Worm (Caenorhabditis elegans) whole organism, late embryonic: Measurements from ENCODE around the gene srb-12.

ENCODE experiments used
- pqm-1 ChIP-seq: sonication (generic microtip); optimal IDR thresholded peaks from 2 replicates; lab custom pipeline; 2016; ENCODE audit warnings: missing genetic modification characterization, missing compliant biosample characterization
- pros-1 ChIP-seq: fragments of 150-350 bp; optimal IDR thresholded peaks from 2 replicates; lab custom pipeline; 2014; ENCODE audit warnings: missing biosample characterization, missing genetic modification reagents, missing genetic modification characterization

- TF ChIP-seq pqm-1 (tag; lab: Kevin White, UChicago) (no peak), pros-1 (tag; lab: Kevin White, UChicago) (no peak)
These were observed 6.7 kb upstream of the srb-12 start, which contains the start of gene C27D6.11 for ce11 chrII:5161102-5161501.
